Fruit fly (Drosophila melanogaster) whole organism, prepupa: ENCODE measurements around the gene CG6398.

Experiments
- Blimp-1 ChIP-seq: fragments of 200-800 bp; sonication (Bioruptor generic); optimal IDR thresholded peaks from 3 replicates; lab custom pipeline; 2017; ENCODE audit warnings: missing biosample characterization, missing genetic modification characterization, mild to moderate bottlenecking, moderate library complexity, missing genetic modification reagents
- CG10631 ChIP-seq: fragments of 200-800 bp; sonication (Bioruptor generic); optimal IDR thresholded peaks from 2 replicates; lab custom pipeline; 2016; ENCODE audit warnings: missing biosample characterization, missing genetic modification characterization
- CG11294 ChIP-seq: fragments of 200-800 bp; sonication (Bioruptor generic); IDR thresholded peaks from 2 replicates; pipeline ENCODE4 v1.3.6; 2022; ENCODE audit warnings: missing biosample characterization, missing genetic modification characterization
- CG11762 ChIP-seq: fragments of 200-800 bp; sonication (Bioruptor generic); optimal IDR thresholded peaks from 3 replicates; lab custom pipeline; 2016; ENCODE audit warnings: missing biosample characterization, missing genetic modification characterization; ENCODE audit not compliant: insufficient read depth
- CG1621 ChIP-seq: fragments of 200-800 bp; sonication (Bioruptor generic); optimal IDR thresholded peaks from 3 replicates; lab custom pipeline; 2018; ENCODE audit warnings: missing biosample characterization, mild to moderate bottlenecking, missing genetic modification characterization
- CG31627 ChIP-seq: fragments of 200-800 bp; sonication (Bioruptor generic); optimal IDR thresholded peaks from 3 replicates; lab custom pipeline; 2016; ENCODE audit warnings: missing biosample characterization, missing genetic modification characterization
- CG32006 ChIP-seq: fragments of 200-800 bp; sonication (Bioruptor generic); optimal IDR thresholded peaks from 3 replicates; lab custom pipeline; 2017; ENCODE audit warnings: missing biosample characterization, mild to moderate bottlenecking, missing genetic modification characterization
- CG34406 ChIP-seq: fragments of 200-800 bp; sonication (Bioruptor generic); optimal IDR thresholded peaks from 3 replicates; lab custom pipeline; 2016; ENCODE audit warnings: missing biosample characterization, missing genetic modification characterization
- CG4318 ChIP-seq: fragments of 200-800 bp; sonication (Bioruptor generic); optimal IDR thresholded peaks from 3 replicates; lab custom pipeline; 2017; ENCODE audit warnings: missing biosample characterization, mild to moderate bottlenecking, missing genetic modification characterization
- CG6163 ChIP-seq: fragments of 200-800 bp; sonication (Bioruptor generic); IDR thresholded peaks from 3 replicates; pipeline ENCODE4 v1.3.6; 2022; ENCODE audit warnings: missing biosample characterization, missing genetic modification characterization
- CG6808 ChIP-seq: fragments of 200-800 bp; sonication (Bioruptor generic); optimal IDR thresholded peaks from 3 replicates; lab custom pipeline; 2017; ENCODE audit warnings: missing biosample characterization, missing genetic modification characterization, mild to moderate bottlenecking, moderate library complexity, missing genetic modification reagents
- CG6854 ChIP-seq: fragments of 200-800 bp; sonication (Bioruptor generic); optimal IDR thresholded peaks from 2 replicates; lab custom pipeline; 2017; ENCODE audit warnings: missing biosample characterization, mild to moderate bottlenecking, missing genetic modification characterization
- CG7368 ChIP-seq: fragments of 200-800 bp; sonication (Bioruptor generic); optimal IDR thresholded peaks from 3 replicates; lab custom pipeline; 2016; ENCODE audit warnings: missing biosample characterization, missing genetic modification characterization
- CG8632 ChIP-seq: fragments of 200-800 bp; sonication (Bioruptor generic); optimal IDR thresholded peaks from 3 replicates; lab custom pipeline; 2016; ENCODE audit warnings: missing biosample characterization, missing genetic modification characterization
- CG9139 ChIP-seq: fragments of 200-800 bp; sonication (Bioruptor generic); optimal IDR thresholded peaks from 3 replicates; lab custom pipeline; 2017; ENCODE audit warnings: missing biosample characterization, mild to moderate bottlenecking, missing genetic modification characterization
- Eip75B ChIP-seq: fragments of 200-800 bp; sonication (Bioruptor generic); optimal IDR thresholded peaks from 3 replicates; lab custom pipeline; 2016; ENCODE audit warnings: missing biosample characterization, missing genetic modification characterization
- Eip78C ChIP-seq: fragments of 200-800 bp; sonication (Bioruptor generic); peaks from one replicate; lab custom pipeline; 2016; ENCODE audit warnings: missing biosample characterization, missing genetic modification characterization
- Ets96B ChIP-seq: fragments of 200-800 bp; optimal IDR thresholded peaks from 2 replicates; lab custom pipeline; 2019; ENCODE audit warnings: missing biosample characterization, mild to moderate bottlenecking, missing genetic modification characterization, moderate library complexity
- Hr38 ChIP-seq: sonication (Bioruptor generic); optimal IDR thresholded peaks from 2 replicates; lab custom pipeline; 2016; ENCODE audit warnings: missing biosample characterization, missing genetic modification characterization
- Hr39 ChIP-seq: fragments of 200-800 bp; sonication (Bioruptor generic); optimal IDR thresholded peaks from 2 replicates; lab custom pipeline; 2016; ENCODE audit warnings: missing biosample characterization, missing genetic modification characterization
- dac ChIP-seq: fragments of 200-800 bp; sonication (Bioruptor generic); optimal IDR thresholded peaks from 2 replicates; lab custom pipeline; 2017; ENCODE audit warnings: missing biosample characterization, mild to moderate bottlenecking, missing genetic modification characterization
- eg ChIP-seq: fragments of 200-800 bp; sonication (Bioruptor generic); IDR thresholded peaks from 3 replicates; pipeline ENCODE4 v1.3.6; 2022; ENCODE audit warnings: missing biosample characterization, missing genetic modification characterization
- esn ChIP-seq: fragments of 200-800 bp; sonication (Bioruptor generic); optimal IDR thresholded peaks from 2 replicates; lab custom pipeline; 2016; ENCODE audit warnings: missing biosample characterization, mild to moderate bottlenecking, missing genetic modification characterization, moderate library complexity
- fd59A ChIP-seq: fragments of 200-800 bp; sonication (Bioruptor generic); optimal IDR thresholded peaks from 2 replicates; lab custom pipeline; 2017; ENCODE audit warnings: missing biosample characterization, mild to moderate bottlenecking, missing genetic modification characterization, missing genetic modification reagents
- fkh ChIP-seq: fragments of 200-800 bp; sonication (Bioruptor generic); optimal IDR thresholded peaks from 3 replicates; lab custom pipeline; 2017; ENCODE audit warnings: missing biosample characterization, mild to moderate bottlenecking, missing genetic modification characterization, moderate library complexity
- net ChIP-seq: fragments of 200-800 bp; sonication (Bioruptor generic); optimal IDR thresholded peaks from 3 replicates; lab custom pipeline; 2016; ENCODE audit warnings: missing biosample characterization, missing genetic modification characterization
- pdm3 ChIP-seq: fragments of 200-800 bp; sonication (Bioruptor generic); optimal IDR thresholded peaks from 3 replicates; lab custom pipeline; 2016; ENCODE audit warnings: missing biosample characterization, missing genetic modification characterization
- ss ChIP-seq, 2 experiments: fragments of 200-800 bp; sonication (Bioruptor generic); optimal IDR thresholded peaks; 2 replicates in 1 of 2; 3 replicates in 1 of 2; lab custom pipeline; 2017 to 2018; ENCODE audit warnings: mild to moderate bottlenecking in 2 of 2, missing biosample characterization in 2 of 2, missing genetic modification characterization in 2 of 2, moderate library complexity in 1 of 2
- svp ChIP-seq: fragments of 200-800 bp; sonication (Bioruptor generic); peaks from one replicate; lab custom pipeline; 2016; ENCODE audit warnings: missing biosample characterization, missing genetic modification characterization
- topi ChIP-seq: fragments of 200-800 bp; sonication (Bioruptor generic); optimal IDR thresholded peaks from 3 replicates; lab custom pipeline; 2016; ENCODE audit warnings: missing biosample characterization, missing genetic modification characterization

CG6398 gene

dm6 chrX:17844623-17845022 lies 14.0 kb downstream of the CG6398 start, which contains the start of the genes CG8142 and Ucp4A (continued):
- TF ChIP-seq CG11294 (GFP tag; lab: Robert Waterston, UW) (peak; percentile 91), CG32006 (GFP tag; lab: Kevin White, UChicago) (peak; percentile 91), CG6808 (peak; percentile 88), ss (GFP tag; optimal IDR thresholded peaks at IDR 0.05; lab: Kevin White, UChicago) (peak; percentile 69 to 84), Blimp-1 (peak; percentile 77), net (GFP tag; lab: Kevin White, UChicago) (peak; percentile 78), dac (peak; percentile 69), CG4318 (GFP tag; lab: Kevin White, UChicago) (no peak), pdm3 (GFP tag; lab: Kevin White, UChicago) (peak; percentile 86), Hr39 (GFP tag; lab: Kevin White, UChicago) (peak; percentile 79), topi (peak; percentile 85), esn (GFP tag; lab: Kevin White, UChicago) (peak; percentile 84), eg (peak; percentile 97), fkh (GFP tag; lab: Kevin White, UChicago) (peak; percentile 61), fd59A (GFP tag; lab: Kevin White, UChicago) (peak; percentile 71), CG10631 (GFP tag; lab: Kevin White, UChicago) (peak; percentile 95), CG31627 (GFP tag; lab: Kevin White, UChicago) (peak; percentile 82)

dm6 chrX:17845820-17846379 lies 15.3 kb downstream of the CG6398 start:
- TF ChIP-seq CG6163 (GFP tag; lab: Robert Waterston, UW) (no peak), fkh (GFP tag; lab: Kevin White, UChicago) (peak; percentile 56), CG4318 (GFP tag; lab: Kevin White, UChicago) (no peak), svp (GFP tag; lab: Kevin White, UChicago) (no peak)

- peak; percentile 38 for TF ChIP-seq esn (GFP tag; lab: Kevin White, UChicago)
- TF ChIP-seq CG6163 (GFP tag; lab: Robert Waterston, UW): 0 out of 3 replicates have a peak, but pooled peaks have one; percentile 16
- peak; percentile 100 for TF ChIP-seq fkh (GFP tag; lab: Kevin White, UChicago)
- no peak for TF ChIP-seq CG7368
- no peak for TF ChIP-seq CG34406 (GFP tag; lab: Kevin White, UChicago)
- peak; percentile 69 for TF ChIP-seq Eip78C (GFP tag; lab: Kevin White, UChicago)
These were observed 19.6 kb downstream of the CG6398 start, which contains the start of the genes CG15814 and Spt7 for dm6 chrX:17850179-17850578. CG15814 (minus strand) TSS chrX:17850342. Spt7 (plus strand) TSS chrX:17850460.

- TF ChIP-seq Eip75B (no peak), fkh (GFP tag; lab: Kevin White, UChicago) (peak; percentile 89)
These were observed 21.8 kb downstream of the CG6398 start, which contains the start of gene CG32554 for dm6 chrX:17852457-17852856. CG32554 (minus strand) TSS chrX:17852685.

- TF ChIP-seq CG11762 (GFP tag; lab: Kevin White, UChicago) (no peak), CG6854 (GFP tag; lab: Kevin White, UChicago) (no peak), CG11294 (GFP tag; lab: Robert Waterston, UW) (no peak), Ets96B (no peak), Hr38 (GFP tag; lab: Kevin White, UChicago) (no peak), CG1621 (tag; lab: Kevin White, UChicago) (no peak), CG9139 (GFP tag; lab: Kevin White, UChicago) (no peak), CG6163 (GFP tag; lab: Robert Waterston, UW) (no peak), Eip75B (no peak), CG7368 (no peak), CG8632 (no peak)
These were observed 25.4 kb downstream of the CG6398 start, which contains the start of gene Mco4 for dm6 chrX:17856029-17856428. Mco4 (minus strand) TSS chrX:17856129.
